Fruit fly (Drosophila melanogaster) whole organism, wandering third instar larva: ENCODE data around the gene CG43089.

Experiments used
- Dif ChIP-seq: fragments of 200-275, 200-300 bp; sonication (Bioruptor generic); optimal IDR thresholded peaks from 2 replicates; lab custom pipeline; 2018; ENCODE audit warnings: missing biosample characterization, missing genetic modification characterization; ENCODE audit not compliant: partially characterized antibody
- HLH106 ChIP-seq: fragments of 200-800 bp; optimal IDR thresholded peaks from 3 replicates; lab custom pipeline; 2019; ENCODE audit warnings: missing biosample characterization, mild to moderate bottlenecking, missing genetic modification characterization, moderate library complexity
- Hnf4 ChIP-seq: fragments of 200-800 bp; sonication (Bioruptor generic); optimal IDR thresholded peaks from 2 replicates; lab custom pipeline; 2016; ENCODE audit warnings: missing biosample characterization, mild to moderate bottlenecking, missing genetic modification characterization
- Myc ChIP-seq: fragments of >200 bp; optimal IDR thresholded peaks from 2 replicates; lab custom pipeline; 2017
- N ChIP-seq: fragments of >200 bp; optimal IDR thresholded peaks from 2 replicates; lab custom pipeline; 2018; ENCODE audit warnings: missing biosample characterization, missing external identifiers, missing genetic modification characterization
- Rel ChIP-seq, 2 experiments: fragments of 200-800 bp; sonication (Bioruptor generic) in 1 of 2; optimal IDR thresholded peaks; 2 replicates in 1 of 2; 3 replicates in 1 of 2; lab custom pipeline; 2016 to 2019; ENCODE audit warnings: mild to moderate bottlenecking in 2 of 2, missing biosample characterization in 2 of 2, missing genetic modification characterization in 2 of 2, moderate library complexity in 1 of 2
- Sp1 ChIP-seq: fragments of 200-800 bp; sonication (Bioruptor generic); optimal IDR thresholded peaks from 3 replicates; lab custom pipeline; 2019; ENCODE audit warnings: missing biosample characterization, mild to moderate bottlenecking, missing genetic modification characterization, moderate library complexity
- Vsx2 ChIP-seq: fragments of 200-300, 225-300 bp; sonication (Bioruptor generic); optimal IDR thresholded peaks from 2 replicates; lab custom pipeline; 2018; ENCODE audit warnings: missing biosample characterization, missing genetic modification characterization; ENCODE audit not compliant: partially characterized antibody
- br ChIP-seq: fragments of 200-800 bp; sonication (Bioruptor generic); optimal IDR thresholded peaks from 2 replicates; lab custom pipeline; 2016; ENCODE audit warnings: missing biosample characterization, missing genetic modification characterization
- pan ChIP-seq: fragments of >200 bp; optimal IDR thresholded peaks from 2 replicates; lab custom pipeline; 2017
- psq ChIP-seq: fragments of 200-800 bp; sonication (Bioruptor generic); optimal IDR thresholded peaks from 3 replicates; lab custom pipeline; 2017; ENCODE audit warnings: missing biosample characterization, mild to moderate bottlenecking, missing genetic modification characterization, moderate library complexity

DNA sequence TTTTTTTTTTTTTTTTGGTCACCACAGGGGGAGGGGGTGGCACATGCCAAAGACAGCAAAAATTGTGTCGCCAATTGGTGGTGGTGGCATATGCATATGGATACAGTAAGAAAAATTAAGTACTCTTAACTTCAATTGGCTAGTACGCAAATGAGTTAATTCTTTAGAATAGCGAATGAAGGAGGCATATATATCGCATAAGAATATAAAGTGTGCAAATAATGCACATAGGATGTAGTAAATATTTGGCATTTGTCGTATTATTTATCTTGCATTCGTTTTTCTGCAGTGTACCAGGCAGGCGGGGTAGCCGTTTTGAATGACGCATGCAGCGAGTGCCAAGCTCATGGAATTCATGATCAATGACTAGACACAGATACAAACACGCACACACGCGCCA lies 4.5 kb upstream of the CG43089 start:
- TF ChIP-seq Dif (GFP tag; lab: Kevin White, UChicago): no peak
- no peak for TF ChIP-seq Hnf4 (GFP tag; lab: Kevin White, UChicago)
- no peak for TF ChIP-seq HLH106 (tag; lab: Kevin White, UChicago)
- TF ChIP-seq N: no peak
- no peak for TF ChIP-seq br (GFP tag; lab: Kevin White, UChicago)
- no peak for TF ChIP-seq Rel (GFP tag; optimal IDR thresholded peaks at IDR 0.05; lab: Kevin White, UChicago)
- no peak for TF ChIP-seq Rel (tag; optimal IDR thresholded peaks at IDR 0.05; lab: Kevin White, UChicago)
- no peak for TF ChIP-seq Vsx2
- TF ChIP-seq Myc (lab: Kevin White, UChicago): no peak
- TF ChIP-seq psq: no peak
- TF ChIP-seq Sp1 (GFP tag; lab: Kevin White, UChicago): no peak
- TF ChIP-seq pan (lab: Kevin White, UChicago): no peak
